Worm (Caenorhabditis elegans): Measurements from ENCODE around the gene ZK84.5.

DNA sequence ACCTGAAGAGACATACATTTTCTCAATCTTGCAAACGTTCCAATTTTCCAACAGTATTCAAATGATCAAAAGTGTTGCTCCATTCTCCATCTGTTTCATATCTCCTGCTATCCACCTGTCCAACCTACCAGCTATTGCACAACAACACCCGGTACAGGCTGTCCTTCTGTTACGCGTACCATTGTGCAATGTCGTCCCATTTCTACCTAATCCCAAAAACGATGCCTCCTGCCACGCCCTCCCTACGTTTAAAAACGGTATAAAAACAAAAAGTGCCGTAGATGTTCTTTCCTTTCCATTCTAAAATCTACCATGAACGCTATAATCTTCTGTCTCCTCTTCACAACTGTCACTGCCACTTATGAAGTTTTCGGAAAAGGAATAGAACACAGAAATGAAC lies 28.1 kb downstream of the ZK84.5 start, which contains the start of gene ins-2:
- TF ChIP-seq F16B12.6 (tag; optimal IDR thresholded peaks at IDR 0.05) (no peak), fos-1 (tag; optimal IDR thresholded peaks at IDR 0.05) (no peak), rnt-1 (tag; optimal IDR thresholded peaks at IDR 0.05) (no peak), ztf-4 (tag; optimal IDR thresholded peaks at IDR 0.05) (no peak), blmp-1 (tag; optimal IDR thresholded peaks at IDR 0.05) (no peak)

Data from whole organism, L1 larva.